Worm (Caenorhabditis elegans): ENCODE measurements around the gene gnrr-6.

ce11 chrX:11201165-11201564, 22.5 kb downstream of the gnrr-6 start, which contains the start of gene col-179:
- TF ChIP-seq B0019.2 (GFP tag; conservative IDR thresholded peaks at IDR 0.05): no peak
- no peak for TF ChIP-seq lir-1 (GFP tag; conservative IDR thresholded peaks at IDR 0.05)
- no peak for TF ChIP-seq ztf-26 (tag; optimal IDR thresholded peaks at IDR 0.05)
- TF ChIP-seq rec-8 (tag; optimal IDR thresholded peaks at IDR 0.05): no peak
- no peak for TF ChIP-seq nhr-90 (tag; optimal IDR thresholded peaks at IDR 0.05)
- no peak for TF ChIP-seq let-607 (tag; optimal IDR thresholded peaks at IDR 0.05)
